Worm (Caenorhabditis elegans) whole organism, L1 larva: ENCODE results near the gene F37B4.10.

Experiments used
- ama-1 ChIP-seq: fragments of 150-350 bp; optimal IDR thresholded peaks from 2 replicates; lab custom pipeline; 2014
- nhr-85 ChIP-seq: sonication (generic microtip); peaks from one replicate; lab custom pipeline; 2016; ENCODE audit warnings: missing genetic modification characterization, inconsistent platforms, missing compliant biosample characterization

DNA sequence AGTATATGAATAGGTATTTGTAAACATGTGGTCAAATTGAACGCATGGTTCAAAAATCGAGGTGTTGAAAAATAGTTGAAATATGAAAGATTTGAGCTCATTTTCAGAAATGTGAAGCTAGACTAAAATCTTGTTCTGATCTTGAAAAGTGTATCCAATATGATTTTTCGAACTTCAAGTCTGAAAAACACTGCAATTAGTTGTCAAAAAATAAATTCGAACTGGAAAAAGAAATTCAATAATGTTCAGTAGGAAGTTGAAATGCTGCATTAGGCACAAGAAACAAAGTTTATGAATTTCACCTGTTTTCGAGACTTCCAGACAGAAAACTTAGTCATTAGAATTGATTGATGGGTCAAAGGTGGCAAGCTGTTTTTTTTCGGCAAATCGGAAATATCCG lies 15.9 kb downstream of the F37B4.10 start, which contains the start of gene srh-270:
- TF ChIP-seq ama-1 (lab: Kevin White, UChicago) (no peak), nhr-85 (tag; lab: Kevin White, UChicago) (no peak)
